Fruit fly (Drosophila melanogaster) whole organism, embryonic: Measurements from ENCODE around the gene CG15865.

Experiments
- Blimp-1 ChIP-seq: fragments of 200-800 bp; sonication (Bioruptor generic); optimal IDR thresholded peaks from 3 replicates; lab custom pipeline; 2018; ENCODE audit warnings: missing biosample characterization, missing genetic modification characterization, mild to moderate bottlenecking, moderate library complexity, missing genetic modification reagents
- CG12236 ChIP-seq: fragments of 200-800 bp; sonication (Bioruptor generic); optimal IDR thresholded peaks from 2 replicates; lab custom pipeline; 2016; ENCODE audit warnings: missing biosample characterization, missing genetic modification characterization
- CG12769 ChIP-seq: fragments of 200-800 bp; sonication (Bioruptor generic); optimal IDR thresholded peaks from 2 replicates; lab custom pipeline; 2019; ENCODE audit warnings: missing biosample characterization, mild to moderate bottlenecking, missing genetic modification characterization, moderate library complexity
- CG13287 ChIP-seq: fragments of 200-800 bp; sonication (Bioruptor generic); IDR thresholded peaks from 2 replicates; pipeline ENCODE4 v1.3.6; 2022; ENCODE audit warnings: missing biosample characterization, missing genetic modification characterization; ENCODE audit not compliant: partially characterized antibody
- CG14710 ChIP-seq: fragments of 200-800 bp; sonication (Bioruptor generic); optimal IDR thresholded peaks from 3 replicates; lab custom pipeline; 2019; ENCODE audit warnings: missing biosample characterization, mild to moderate bottlenecking, missing genetic modification characterization, moderate library complexity
- CG16779 ChIP-seq: fragments of 200-800 bp; sonication (Bioruptor generic); IDR thresholded peaks from 2 replicates; pipeline ENCODE4 v1.3.6; 2022; ENCODE audit warnings: missing biosample characterization, missing genetic modification characterization
- CG16863 ChIP-seq: fragments of 200-800 bp; sonication (Bioruptor generic); optimal IDR thresholded peaks from 3 replicates; lab custom pipeline; 2016; ENCODE audit warnings: missing biosample characterization, missing genetic modification characterization
- CG17829 ChIP-seq: fragments of 200-800 bp; optimal IDR thresholded peaks from 2 replicates; lab custom pipeline; 2019; ENCODE audit warnings: missing biosample characterization, mild to moderate bottlenecking, missing genetic modification characterization, moderate library complexity
- CG2116 ChIP-seq: fragments of 200-800 bp; sonication (Bioruptor generic); optimal IDR thresholded peaks from 3 replicates; lab custom pipeline; 2018; ENCODE audit warnings: missing biosample characterization, mild to moderate bottlenecking, missing genetic modification characterization
- CG2712 ChIP-seq: fragments of 200-800 bp; optimal IDR thresholded peaks from 3 replicates; lab custom pipeline; 2019; ENCODE audit warnings: missing biosample characterization, mild to moderate bottlenecking, missing genetic modification characterization, moderate library complexity
- CG30431 ChIP-seq: fragments of 200-800 bp; sonication (Bioruptor generic); optimal IDR thresholded peaks from 2 replicates; lab custom pipeline; 2017; ENCODE audit warnings: missing biosample characterization, missing genetic modification characterization
- CG31224 ChIP-seq: fragments of 200-800 bp; sonication (Bioruptor generic); IDR thresholded peaks from 2 replicates; pipeline ENCODE4 v1.3.6; 2022; ENCODE audit warnings: missing biosample characterization, missing genetic modification characterization
- CG3726 ChIP-seq: fragments of 200-800 bp; sonication (Bioruptor generic); IDR thresholded peaks from 3 replicates; pipeline ENCODE4, ENCODE4 v1.3.6; 2022; ENCODE audit warnings: missing biosample characterization, missing genetic modification characterization
- CG4820 ChIP-seq: fragments of 200-800 bp; sonication (Bioruptor generic); optimal IDR thresholded peaks from 3 replicates; lab custom pipeline; 2016; ENCODE audit warnings: missing biosample characterization, missing genetic modification characterization
- CG7372 ChIP-seq: fragments of 200-800 bp; sonication (Bioruptor generic); IDR thresholded peaks from 2 replicates; pipeline ENCODE4 v1.3.6; 2022; ENCODE audit warnings: missing biosample characterization, missing genetic modification characterization
- CG7745 ChIP-seq: fragments of 200-800 bp; sonication (Bioruptor generic); optimal IDR thresholded peaks from 2 replicates; lab custom pipeline; 2018; ENCODE audit warnings: missing biosample characterization, mild to moderate bottlenecking, missing genetic modification characterization, moderate library complexity
- CG7786 ChIP-seq: fragments of 200-800 bp; sonication (Bioruptor generic); optimal IDR thresholded peaks from 2 replicates; lab custom pipeline; 2016; ENCODE audit warnings: missing biosample characterization, missing genetic modification characterization
- CG7987 ChIP-seq: fragments of 200-800 bp; sonication (Bioruptor generic); optimal IDR thresholded peaks from 2 replicates; lab custom pipeline; 2018; ENCODE audit warnings: missing biosample characterization, mild to moderate bottlenecking, missing genetic modification characterization, moderate library complexity
- CG9609 ChIP-seq: fragments of 200-800 bp; sonication (Bioruptor generic); optimal IDR thresholded peaks from 3 replicates; lab custom pipeline; 2016; ENCODE audit warnings: missing biosample characterization, missing genetic modification characterization
- D ChIP-seq, 2 experiments: fragments of 200-800 bp in 1 of 2; fragments of >200 bp in 1 of 2; sonication (Bioruptor generic) in 1 of 2; optimal IDR thresholded peaks; 2 replicates in 1 of 2; 3 replicates in 1 of 2; lab custom pipeline; 2017; ENCODE audit warnings: mild to moderate bottlenecking in 1 of 2, missing biosample characterization in 1 of 2, missing genetic modification characterization in 1 of 2, missing genetic modification reagents in 1 of 2
- D19A ChIP-seq: fragments of 200-800 bp; optimal IDR thresholded peaks from 3 replicates; lab custom pipeline; 2019; ENCODE audit warnings: missing biosample characterization, mild to moderate bottlenecking, missing genetic modification characterization, moderate library complexity
- Drgx ChIP-seq: fragments of 200-800 bp; sonication (Bioruptor generic); IDR thresholded peaks from 2 replicates; pipeline ENCODE4 v1.3.6; 2022; ENCODE audit warnings: missing biosample characterization, missing genetic modification characterization
- E2f1 ChIP-seq: fragments of 200-800 bp; sonication (Bioruptor generic); IDR thresholded peaks from 2 replicates; pipeline ENCODE4 v1.3.6; 2022; ENCODE audit warnings: missing biosample characterization, missing genetic modification characterization
- E2f2 ChIP-seq: fragments of 200-800 bp; sonication (Bioruptor generic); IDR thresholded peaks from 2 replicates; pipeline ENCODE4 v1.3.6; 2022; ENCODE audit warnings: missing biosample characterization, missing genetic modification characterization
- Fer3 ChIP-seq: fragments of 200-800 bp; sonication (Bioruptor generic); optimal IDR thresholded peaks from 2 replicates; lab custom pipeline; 2018; ENCODE audit warnings: missing biosample characterization, mild to moderate bottlenecking, missing genetic modification characterization, moderate library complexity
- Max ChIP-seq: fragments of 200-800 bp; sonication (Bioruptor generic); optimal IDR thresholded peaks from 2 replicates; lab custom pipeline; 2016; ENCODE audit warnings: missing biosample characterization, mild to moderate bottlenecking, missing genetic modification characterization
- Med ChIP-seq: fragments of 200-800 bp; sonication (Bioruptor generic); peaks from one replicate; lab custom pipeline; 2016; ENCODE audit warnings: missing biosample characterization, missing genetic modification characterization, mild to moderate bottlenecking, inconsistent platforms, moderate library complexity
- Mes4 ChIP-seq: fragments of 200-800 bp; sonication (Bioruptor generic); optimal IDR thresholded peaks from 2 replicates; lab custom pipeline; 2016; ENCODE audit warnings: missing biosample characterization, missing genetic modification characterization
- Nf-YA ChIP-seq: fragments of 200-800 bp; sonication (Bioruptor generic); IDR thresholded peaks from 2 replicates; pipeline ENCODE4 v1.3.6; 2022; ENCODE audit warnings: missing biosample characterization, missing genetic modification characterization
- Six4 ChIP-seq: fragments of 200-800 bp; sonication (Bioruptor generic); optimal IDR thresholded peaks from 2 replicates; lab custom pipeline; 2016; ENCODE audit warnings: missing biosample characterization, missing genetic modification characterization
- Usf ChIP-seq: fragments of 200-800 bp; sonication (Bioruptor generic); optimal IDR thresholded peaks from 2 replicates; lab custom pipeline; 2017; ENCODE audit warnings: missing genotype, missing biosample characterization, missing genetic modification characterization
- bsh ChIP-seq, 2 experiments: fragments of 200-800 bp; sonication (Bioruptor generic); optimal IDR thresholded peaks; 2 replicates each; lab custom pipeline; 2017 to 2018; ENCODE audit warnings: mild to moderate bottlenecking in 2 of 2, missing biosample characterization in 2 of 2, missing genetic modification characterization in 2 of 2, moderate library complexity in 1 of 2
- cwo ChIP-seq: fragments of 200-800 bp; sonication (Bioruptor generic); optimal IDR thresholded peaks from 3 replicates; lab custom pipeline; 2017; ENCODE audit warnings: missing biosample characterization, missing genetic modification characterization, mild to moderate bottlenecking, moderate library complexity, missing genetic modification reagents
- eyg ChIP-seq: fragments of 200-800 bp; sonication (Bioruptor generic); optimal IDR thresholded peaks from 3 replicates; lab custom pipeline; 2016; ENCODE audit warnings: missing biosample characterization, missing genetic modification characterization
- fd102C ChIP-seq: fragments of 200-800 bp; sonication (Bioruptor generic); optimal IDR thresholded peaks from 2 replicates; lab custom pipeline; 2018; ENCODE audit warnings: missing biosample characterization, mild to moderate bottlenecking, missing genetic modification characterization, moderate library complexity
- fd3F ChIP-seq: fragments of 200-800 bp; sonication (Bioruptor generic); optimal IDR thresholded peaks from 2 replicates; lab custom pipeline; 2018; ENCODE audit warnings: missing biosample characterization, mild to moderate bottlenecking, missing genetic modification characterization, moderate library complexity
- fd96Cb ChIP-seq: fragments of 200-800 bp; sonication (Bioruptor generic); optimal IDR thresholded peaks from 2 replicates; lab custom pipeline; 2018; ENCODE audit warnings: missing biosample characterization, mild to moderate bottlenecking, missing genetic modification characterization, moderate library complexity
- gem ChIP-seq: fragments of 200-800 bp; sonication (Bioruptor generic); optimal IDR thresholded peaks from 2 replicates; lab custom pipeline; 2019; ENCODE audit warnings: missing biosample characterization, mild to moderate bottlenecking, missing genetic modification characterization, moderate library complexity
- grn ChIP-seq: fragments of 200-800 bp; sonication (Bioruptor generic); optimal IDR thresholded peaks from 3 replicates; lab custom pipeline; 2017; ENCODE audit warnings: missing biosample characterization, missing genetic modification characterization
- gro ChIP-seq: fragments of 200-800 bp; sonication (Bioruptor generic); optimal IDR thresholded peaks from 2 replicates; lab custom pipeline; 2016; ENCODE audit warnings: missing biosample characterization, missing genetic modification characterization
- hbn ChIP-seq: fragments of 200-800 bp; sonication (Bioruptor generic); IDR thresholded peaks from 2 replicates; pipeline ENCODE4 v1.3.6; 2022; ENCODE audit warnings: missing biosample characterization, missing genetic modification characterization; ENCODE audit not compliant: partially characterized antibody
- nmo ChIP-seq: fragments of 200-800 bp; sonication (Bioruptor generic); optimal IDR thresholded peaks from 2 replicates; lab custom pipeline; 2018; ENCODE audit warnings: missing biosample characterization, mild to moderate bottlenecking, missing genetic modification characterization, moderate library complexity
- nom ChIP-seq: fragments of 200-800 bp; sonication (Bioruptor generic); optimal IDR thresholded peaks from 2 replicates; lab custom pipeline; 2017; ENCODE audit warnings: missing biosample characterization, missing genetic modification characterization, mild to moderate bottlenecking, moderate library complexity, missing genetic modification reagents
- onecut ChIP-seq: fragments of 200-800 bp; sonication (Bioruptor generic); IDR thresholded peaks from 2 replicates; pipeline ENCODE4 v1.3.6; 2022; ENCODE audit warnings: missing biosample characterization, missing genetic modification characterization
- pros ChIP-seq: fragments of 200-800 bp; sonication (Bioruptor generic); optimal IDR thresholded peaks from 3 replicates; lab custom pipeline; 2019; ENCODE audit warnings: missing biosample characterization, mild to moderate bottlenecking, missing genetic modification characterization, moderate library complexity
- sr ChIP-seq: fragments of 200-800 bp; sonication (Bioruptor generic); IDR thresholded peaks from 3 replicates; pipeline ENCODE4 v1.3.6; 2022; ENCODE audit warnings: missing biosample characterization, missing genetic modification characterization
- unpg ChIP-seq: fragments of 200-800 bp; sonication (Bioruptor generic); optimal IDR thresholded peaks from 3 replicates; lab custom pipeline; 2018; ENCODE audit warnings: missing biosample characterization, mild to moderate bottlenecking, missing genetic modification characterization, moderate library complexity
- z ChIP-seq: fragments of 200-800 bp; sonication (Bioruptor generic); IDR thresholded peaks from 3 replicates; pipeline ENCODE4 v1.3.6; 2022; ENCODE audit warnings: missing biosample characterization, missing genetic modification characterization
- zen ChIP-seq: fragments of 200-800 bp; sonication (Bioruptor generic); optimal IDR thresholded peaks from 3 replicates; lab custom pipeline; 2018; ENCODE audit warnings: missing biosample characterization, mild to moderate bottlenecking, missing genetic modification characterization, moderate library complexity

Gene CG15865

DNA sequence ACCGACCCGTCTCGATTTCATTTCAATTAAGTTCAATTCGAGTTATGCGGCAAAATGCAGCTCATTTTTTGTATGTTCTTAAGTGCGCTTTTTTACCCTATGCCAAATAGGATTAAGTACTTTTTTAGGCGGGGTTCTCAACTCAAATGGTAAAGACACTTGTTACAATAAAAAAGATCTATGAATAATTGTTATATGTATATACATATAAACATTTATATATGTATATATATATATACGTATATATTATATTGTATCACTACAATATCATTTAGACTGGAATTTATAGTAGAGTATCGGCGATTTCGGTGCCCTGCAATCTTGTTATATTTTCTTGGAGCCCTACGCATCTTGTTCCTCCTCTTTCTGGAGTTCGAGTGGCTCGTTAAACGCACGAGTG, 25.7 kb upstream of the CG15865 start:
- TF ChIP-seq Max (GFP tag; lab: Kevin White, UChicago) (no peak), Blimp-1 (peak; percentile 29), Drgx (no peak), Nf-YA (GFP tag; lab: Robert Waterston, UW) (no peak), bsh (GFP tag; optimal IDR thresholded peaks at IDR 0.05; lab: Kevin White, UChicago) (peak in 1 of 2 experiments; percentile 55), CG13287 (GFP tag; lab: Robert Waterston, UW) (no peak), nmo (peak; percentile 15), fd96Cb (tag; lab: Kevin White, UChicago) (peak; percentile 25), D19A (tag; lab: Kevin White, UChicago) (peak; percentile 92), CG7745 (tag; lab: Kevin White, UChicago) (no peak), CG16779 (GFP tag; lab: Robert Waterston, UW) (no peak), CG2712 (peak; percentile 34), CG12769 (tag; lab: Kevin White, UChicago) (no peak), onecut (GFP tag; lab: Robert Waterston, UW) (no peak), Usf (GFP tag; lab: Kevin White, UChicago) (no peak), gem (tag; lab: Kevin White, UChicago) (peak; percentile 29), CG12236 (GFP tag; lab: Kevin White, UChicago) (no peak), eyg (no peak), nom (GFP tag; lab: Kevin White, UChicago) (no peak)
- TF ChIP-seq, all 482 proteins: peak for 7

DNA sequence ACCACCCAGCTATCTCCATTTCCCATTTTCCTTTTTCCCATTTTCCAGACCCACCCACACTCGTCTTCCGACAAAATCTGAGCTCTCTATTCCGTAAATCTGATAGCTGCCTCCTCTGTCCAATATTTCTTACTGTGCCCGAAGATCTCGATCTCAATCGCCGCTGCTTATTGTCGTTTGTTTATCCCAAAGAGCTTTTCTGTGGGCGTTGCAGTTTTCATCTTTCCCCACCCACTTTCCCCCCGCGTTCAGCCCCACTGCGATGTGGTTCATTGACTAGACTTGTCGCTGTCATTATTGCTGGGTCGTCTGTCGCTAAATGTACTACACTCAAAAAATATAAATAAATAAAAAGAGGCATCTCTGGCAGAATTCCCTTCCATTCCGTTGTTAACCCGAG, 25.1 kb upstream of the CG15865 start:
- TF ChIP-seq Fer3 (tag; lab: Kevin White, UChicago): no peak
- peak; percentile 34 for TF ChIP-seq grn
- TF ChIP-seq sr (GFP tag; lab: Robert Waterston, UW): peak; percentile 90

DNA sequence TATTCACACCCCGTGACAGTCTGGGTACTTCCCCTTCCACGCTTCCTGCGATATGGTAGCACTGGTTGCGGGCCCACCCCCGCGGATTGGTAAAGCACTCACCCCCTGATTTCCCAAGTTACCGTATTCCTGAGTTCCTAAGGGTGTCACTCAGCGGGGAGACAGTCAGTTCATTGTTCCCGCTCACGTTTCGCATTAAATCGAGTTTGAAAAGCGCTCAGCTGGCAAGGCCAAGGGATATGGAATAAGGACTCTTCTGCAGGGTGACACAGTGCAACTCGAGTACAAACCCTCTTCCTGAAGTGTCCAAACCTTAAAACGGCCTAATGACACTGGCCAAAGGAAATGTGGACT, 23.8 kb upstream of the CG15865 start:
- TF ChIP-seq fd102C (GFP tag; lab: Kevin White, UChicago) (no peak), unpg (GFP tag; lab: Kevin White, UChicago) (no peak), CG7987 (GFP tag; lab: Kevin White, UChicago) (no peak), E2f1 (no peak), gro (no peak), zen (tag; lab: Kevin White, UChicago) (no peak), CG30431 (GFP tag; lab: Kevin White, UChicago) (no peak), fd3F (GFP tag; lab: Kevin White, UChicago) (no peak), CG31224 (no peak), CG14710 (tag; lab: Kevin White, UChicago) (peak; percentile 32), hbn (GFP tag; lab: Robert Waterston, UW) (no peak), E2f2 (0 out of 2 replicates have a peak, but pooled peaks have one; percentile 9), CG7372 (GFP tag; lab: Robert Waterston, UW) (no peak), z (GFP tag; lab: Robert Waterston, UW) (peak; percentile 60; the same call in 2 of the 3 replicates), CG7786 (GFP tag; lab: Kevin White, UChicago) (no peak), CG17829 (no peak), CG9609 (GFP tag; lab: Kevin White, UChicago) (no peak), Six4 (no peak), Med (GFP tag; lab: Kevin White, UChicago) (peak; percentile 31), CG3726 (GFP tag; lab: Robert Waterston, UW) (no peak), cwo (no peak), CG16863 (GFP tag; lab: Kevin White, UChicago) (no peak), D (optimal IDR thresholded peaks at IDR 0.05; lab: Kevin White, UChicago) (no peak), D (GFP tag; optimal IDR thresholded peaks at IDR 0.05; lab: Kevin White, UChicago) (no peak), CG4820 (no peak), Mes4 (GFP tag; lab: Kevin White, UChicago) (no peak), pros (GFP tag; lab: Kevin White, UChicago) (peak; percentile 74), CG2116 (no peak)
